Worm (Caenorhabditis elegans): ENCODE measurements around the gene Y14H12A.1.

ce11 chrII:3960276-3960675 is 32.7 kb upstream of the Y14H12A.1 start:
- TF ChIP-seq flt-1 (GFP tag; IDR thresholded peaks at IDR 0.05): no peak
- no peak for TF ChIP-seq tbx-37 (GFP tag; conservative IDR thresholded peaks at IDR 0.05)
- no peak for TF ChIP-seq ama-1 (optimal IDR thresholded peaks at IDR 0.05)
- TF ChIP-seq tbx-11 (GFP tag; IDR thresholded peaks at IDR 0.05): no peak
- no peak for TF ChIP-seq tra-4 (tag; optimal IDR thresholded peaks at IDR 0.05)
- TF ChIP-seq pes-1 (GFP tag; IDR thresholded peaks at IDR 0.05): no peak
